Worm (Caenorhabditis elegans): ENCODE measurements around the gene ssu-1.

- no peak for TF ChIP-seq fkh-6 (tag; optimal IDR thresholded peaks at IDR 0.05)
- TF ChIP-seq rnt-1 (tag; optimal IDR thresholded peaks at IDR 0.05), result no peak
- no peak for TF ChIP-seq tbx-2 (tag; optimal IDR thresholded peaks at IDR 0.05)
- no peak for TF ChIP-seq dmd-4 (tag; optimal IDR thresholded peaks at IDR 0.05; ENCODE audit: borderline replicate concordance)
- no peak for TF ChIP-seq fkh-10 (GFP tag; optimal IDR thresholded peaks at IDR 0.05)
- TF ChIP-seq madf-2 (tag; optimal IDR thresholded peaks at IDR 0.05), result no peak
Measured at ce11 chrV:20134797-20135196, 1.7 kb upstream of the ssu-1 start.
